Worm (Caenorhabditis elegans) whole organism, late embryonic: ENCODE data around the gene srh-20.
A peak's percentile ranks its signal among the peaks of the same experiment; 100 is the strongest.

ENCODE experiments used
- C08G9.2 ChIP-seq: sonication (generic microtip); optimal IDR thresholded peaks from 2 replicates; lab custom pipeline; 2016; ENCODE audit warnings: mild to moderate bottlenecking, missing genetic modification characterization, moderate library complexity, missing compliant biosample characterization
- F13H6.1 ChIP-seq: sonication (generic microtip); optimal IDR thresholded peaks from 2 replicates; lab custom pipeline; 2016; ENCODE audit warnings: missing genetic modification characterization, missing compliant biosample characterization
- K09A11.1 ChIP-seq: sonication (generic microtip); optimal IDR thresholded peaks from 2 replicates; lab custom pipeline; 2017; ENCODE audit warnings: antibody characterized with exemption, mild to moderate bottlenecking, missing genetic modification characterization, missing compliant biosample characterization; ENCODE audit not compliant: insufficient read depth
- ahr-1 ChIP-seq: sonication (generic microtip); optimal IDR thresholded peaks from 2 replicates; lab custom pipeline; 2016; ENCODE audit warnings: missing genetic modification characterization, missing compliant biosample characterization
- ama-1 ChIP-seq: fragments of 150-350 bp; optimal IDR thresholded peaks from 2 replicates; lab custom pipeline; 2014
- ceh-19 ChIP-seq: fragments of 200-800 bp; sonication (Bioruptor generic); optimal IDR thresholded peaks from 2 replicates; lab custom pipeline; 2018; ENCODE audit warnings: mild to moderate bottlenecking, missing genetic modification characterization, missing compliant biosample characterization
- ceh-2 ChIP-seq: sonication (generic microtip); optimal IDR thresholded peaks from 2 replicates; lab custom pipeline; 2016; ENCODE audit warnings: missing genotype, missing genetic modification characterization, missing compliant biosample characterization
- ceh-24 ChIP-seq: sonication (generic microtip); optimal IDR thresholded peaks from 2 replicates; lab custom pipeline; 2016; ENCODE audit warnings: mild to moderate bottlenecking, missing genetic modification characterization, missing compliant biosample characterization
- ceh-30 ChIP-seq: fragments of 150-350 bp; optimal IDR thresholded peaks from 2 replicates; lab custom pipeline; 2014; ENCODE audit warnings: missing biosample characterization, missing genetic modification characterization
- ceh-6 ChIP-seq: fragments of 200-800 bp; sonication (Bioruptor generic); optimal IDR thresholded peaks from 2 replicates; lab custom pipeline; 2018; ENCODE audit warnings: mild to moderate bottlenecking, missing genetic modification characterization, missing compliant biosample characterization
- elt-2 ChIP-seq: sonication (generic microtip); optimal IDR thresholded peaks from 2 replicates; lab custom pipeline; 2016; ENCODE audit warnings: missing genetic modification reagents, missing genetic modification characterization, missing compliant biosample characterization
- elt-4 ChIP-seq: sonication (generic microtip); optimal IDR thresholded peaks from 2 replicates; lab custom pipeline; 2016; ENCODE audit warnings: missing genetic modification characterization, missing compliant biosample characterization
- gmeb-2 ChIP-seq: sonication (generic microtip); optimal IDR thresholded peaks from 2 replicates; lab custom pipeline; 2016; ENCODE audit warnings: missing genetic modification characterization, inconsistent platforms, missing compliant biosample characterization
- hlh-13 ChIP-seq: fragments of 200-800 bp; sonication (Bioruptor generic); optimal IDR thresholded peaks from 2 replicates; lab custom pipeline; 2018; ENCODE audit warnings: mild to moderate bottlenecking, missing genetic modification characterization, missing compliant biosample characterization
- hlh-30 ChIP-seq: sonication (generic microtip); optimal IDR thresholded peaks from 2 replicates; lab custom pipeline; 2017; ENCODE audit warnings: antibody characterized with exemption, missing genetic modification characterization, missing compliant biosample characterization; ENCODE audit not compliant: insufficient read depth
- hlh-6 ChIP-seq: sonication (generic microtip); optimal IDR thresholded peaks from 2 replicates; lab custom pipeline; 2016; ENCODE audit warnings: missing genotype, missing genetic modification characterization, missing compliant biosample characterization
- mec-3 ChIP-seq: sonication (generic microtip); optimal IDR thresholded peaks from 2 replicates; lab custom pipeline; 2016; ENCODE audit warnings: borderline replicate concordance, missing genetic modification characterization, missing compliant biosample characterization
- nfya-1 ChIP-seq: sonication (generic microtip); optimal IDR thresholded peaks from 2 replicates; lab custom pipeline; 2017; ENCODE audit warnings: missing genetic modification characterization, mild to moderate bottlenecking, missing compliant biosample characterization, antibody characterized with exemption, moderate library complexity
- nhr-232 ChIP-seq: sonication (generic microtip); optimal IDR thresholded peaks from 2 replicates; lab custom pipeline; 2016; ENCODE audit warnings: missing genetic modification characterization, missing compliant biosample characterization
- pat-9 ChIP-seq: fragments of 200-800 bp; sonication (Bioruptor generic); optimal IDR thresholded peaks from 2 replicates; lab custom pipeline; 2018; ENCODE audit warnings: mild to moderate bottlenecking, missing genetic modification characterization, moderate library complexity, missing compliant biosample characterization
- pax-1 ChIP-seq: fragments of 150-350 bp; optimal IDR thresholded peaks from 2 replicates; lab custom pipeline; 2014; ENCODE audit warnings: missing biosample characterization, missing genetic modification characterization
- pqm-1 ChIP-seq: sonication (generic microtip); optimal IDR thresholded peaks from 2 replicates; lab custom pipeline; 2016; ENCODE audit warnings: missing genetic modification characterization, missing compliant biosample characterization
- ref-2 ChIP-seq: sonication (generic microtip); optimal IDR thresholded peaks from 2 replicates; lab custom pipeline; 2016; ENCODE audit warnings: missing genetic modification characterization, missing compliant biosample characterization
- sdc-2 ChIP-seq: sonication (generic microtip); optimal IDR thresholded peaks from 2 replicates; lab custom pipeline; 2016; ENCODE audit warnings: missing genotype, missing genetic modification characterization, missing compliant biosample characterization
- sox-2 ChIP-seq: fragments of 200-800 bp; sonication (Bioruptor generic); IDR thresholded peaks from 2 replicates; pipeline ENCODE4 v1.3.6; 2022; ENCODE audit warnings: missing genetic modification reagents, missing genetic modification characterization, missing compliant biosample characterization
- sox-4 ChIP-seq: sonication (generic microtip); optimal IDR thresholded peaks from 2 replicates; lab custom pipeline; 2017; ENCODE audit warnings: mild to moderate bottlenecking, missing genetic modification characterization, inconsistent platforms, missing compliant biosample characterization
- tbx-2 ChIP-seq: sonication (generic microtip); optimal IDR thresholded peaks from 2 replicates; lab custom pipeline; 2016; ENCODE audit warnings: missing genetic modification characterization, missing compliant biosample characterization
- ttx-3 ChIP-seq: sonication (generic microtip); optimal IDR thresholded peaks from 2 replicates; lab custom pipeline; 2016; ENCODE audit warnings: missing genetic modification reagents, missing genetic modification characterization, missing compliant biosample characterization
- unc-86 ChIP-seq: sonication (generic microtip); optimal IDR thresholded peaks from 2 replicates; lab custom pipeline; 2016; ENCODE audit warnings: missing genetic modification characterization, missing compliant biosample characterization

Gene srh-20

DNA sequence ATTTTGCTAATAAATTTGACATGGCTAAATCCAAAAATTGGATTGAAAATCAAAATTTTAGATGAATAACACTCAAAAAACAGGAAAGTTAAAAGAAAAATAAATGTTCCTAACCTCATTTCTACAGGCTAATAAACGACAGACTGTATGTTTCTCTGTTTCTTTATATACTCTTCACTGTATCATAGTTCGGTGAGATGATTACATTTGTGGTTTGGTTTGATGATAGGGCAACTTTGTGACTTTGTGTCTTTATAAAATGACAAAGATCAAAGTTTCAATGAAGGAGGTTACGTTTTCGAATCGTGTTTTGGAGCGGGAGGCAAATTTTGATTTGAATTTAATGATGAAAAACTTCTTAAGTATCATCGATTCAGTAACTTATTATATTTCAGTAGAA, 35.2 kb upstream of the srh-20 start, which contains the start of gene ugt-12:
TSS of gene ugt-12 (minus strand) at position 153 of the 400 bp plus-strand sequence.
- TF ChIP-seq pax-1 = no peak
- no peak for TF ChIP-seq ceh-2 (tag; lab: Kevin White, UChicago)
- TF ChIP-seq, all 69 proteins: peak for 0

DNA sequence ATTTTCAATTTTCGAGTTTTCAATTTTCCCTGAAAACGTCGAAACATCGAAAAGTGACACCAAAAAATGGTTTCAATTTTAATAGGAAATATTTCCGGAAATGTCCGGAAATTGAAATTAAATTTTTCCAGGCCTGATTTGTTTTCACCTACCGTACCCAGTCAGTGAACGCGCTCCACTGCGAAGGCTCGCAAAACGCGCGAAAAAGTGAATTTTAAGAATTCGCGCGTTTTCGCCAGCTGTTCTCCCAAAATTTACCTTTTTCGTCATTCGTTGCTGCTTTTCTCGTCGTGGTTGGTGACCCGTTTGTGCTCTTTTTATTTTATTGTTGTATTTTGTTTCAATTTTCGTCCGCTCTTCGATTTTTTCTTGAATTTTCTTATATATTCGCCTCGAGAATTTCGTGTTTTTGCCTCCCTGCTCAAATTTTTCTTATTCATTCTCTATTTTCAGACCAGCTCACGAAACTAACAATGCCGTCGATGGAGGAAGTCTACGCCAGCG, 34.7 kb upstream of the srh-20 start, which contains the start of gene T19H12.2:
TSS of gene T19H12.2 (plus strand) at position 454 of the 504 bp plus-strand sequence.
- TF ChIP-seq K09A11.1 (tag; lab: Kevin White, UChicago) (no peak), hlh-6 (tag; lab: Kevin White, UChicago) (no peak), nfya-1 (tag; lab: Kevin White, UChicago) (no peak), ceh-24 (tag; lab: Kevin White, UChicago) (no peak), F13H6.1 (tag; lab: Kevin White, UChicago) (no peak), ref-2 (tag; lab: Kevin White, UChicago) (no peak), unc-86 (tag; lab: Kevin White, UChicago) (no peak)

DNA sequence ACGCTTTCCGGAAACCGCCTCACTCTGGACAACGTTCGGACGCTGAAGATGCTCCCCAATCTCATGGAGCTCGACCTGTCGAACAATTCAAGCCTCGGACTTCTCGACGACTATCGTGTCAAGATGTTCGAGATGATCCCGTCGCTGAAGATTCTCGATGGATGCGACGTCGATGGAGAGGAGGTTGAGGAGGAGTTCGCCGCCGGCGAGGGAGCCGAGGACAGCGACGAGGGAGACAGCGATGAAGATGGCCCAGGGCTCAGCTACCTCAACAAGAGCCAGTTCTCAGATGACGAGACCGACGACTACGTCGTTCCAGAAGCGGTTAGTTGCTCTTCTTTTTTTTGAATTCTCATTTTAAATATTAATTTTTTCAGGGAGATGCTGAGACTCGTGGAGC, 33.9 kb upstream of the srh-20 start:
- TF ChIP-seq elt-2 (tag; lab: Kevin White, UChicago) = no peak
- TF ChIP-seq mec-3 (tag; lab: Kevin White, UChicago) = no peak
- TF ChIP-seq ceh-30 (tag; lab: Kevin White, UChicago) = no peak
- no peak for TF ChIP-seq pqm-1 (tag; lab: Kevin White, UChicago)
- no peak for TF ChIP-seq nhr-232 (tag; lab: Kevin White, UChicago)
- TF ChIP-seq gmeb-2 (tag; lab: Kevin White, UChicago) = no peak
- no peak for TF ChIP-seq hlh-30
- no peak for TF ChIP-seq ama-1 (lab: Kevin White, UChicago)
- TF ChIP-seq hlh-13 (GFP tag; lab: Kevin White, UChicago) = no peak
- TF ChIP-seq ttx-3 (tag; lab: Kevin White, UChicago) = no peak
- TF ChIP-seq pat-9 (tag; lab: Kevin White, UChicago) = no peak
- no peak for TF ChIP-seq ahr-1
- no peak for TF ChIP-seq ceh-19 (GFP tag; lab: Kevin White, UChicago)
- no peak for TF ChIP-seq tbx-2
- TF ChIP-seq, all 69 proteins: peak for 0

DNA sequence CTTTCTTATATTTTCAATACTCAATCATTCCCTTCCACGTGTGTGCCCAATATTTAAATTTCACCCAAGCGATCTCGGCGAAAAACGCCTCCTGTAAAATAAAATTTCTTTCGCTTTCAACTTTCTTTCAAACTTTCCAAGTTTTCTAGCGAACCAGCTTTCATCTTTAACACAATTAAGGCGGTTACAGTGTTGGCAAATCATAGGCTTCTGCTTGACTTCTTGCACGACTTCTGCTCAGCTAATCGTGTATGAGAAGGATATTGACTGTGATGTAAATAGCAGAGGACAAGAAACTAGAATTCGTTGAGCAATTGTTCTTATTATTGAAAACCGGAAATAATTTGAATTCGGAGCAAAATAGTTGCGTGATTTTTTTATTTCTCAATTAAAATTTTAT, 33.4 kb upstream of the srh-20 start:
- TF ChIP-seq F13H6.1 (tag; lab: Kevin White, UChicago) (no peak), sdc-2 (tag; lab: Kevin White, UChicago) (no peak), sox-2 (no peak), pqm-1 (tag; lab: Kevin White, UChicago) (no peak), elt-4 (tag; lab: Kevin White, UChicago) (no peak), C08G9.2 (tag; lab: Kevin White, UChicago) (no peak)
- TF ChIP-seq, all 69 proteins: peak for 0

DNA sequence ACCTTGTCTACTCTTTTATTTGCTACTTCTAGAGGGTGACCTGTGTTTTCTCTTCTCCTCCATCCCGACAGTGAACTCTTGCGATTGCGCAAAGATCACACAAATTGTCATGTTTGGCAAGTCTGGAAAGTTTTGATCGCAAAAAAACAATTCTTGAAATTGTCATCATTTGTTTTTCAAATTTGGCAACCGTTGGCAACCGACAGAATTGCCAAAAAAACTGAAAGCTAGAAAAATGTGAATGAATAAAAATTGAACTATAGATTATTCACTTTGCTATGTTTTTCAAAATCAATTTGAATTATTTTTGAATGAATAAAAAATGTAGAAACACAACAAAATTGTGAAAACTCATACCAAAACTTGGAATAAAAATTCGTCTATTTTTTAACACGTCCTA, 29.7 kb upstream of the srh-20 start, which contains the start of gene ugt-11:
TSS of gene ugt-11 (minus strand) at position 101 of the 400 bp plus-strand sequence.
- TF ChIP-seq nfya-1 (tag; lab: Kevin White, UChicago) (no peak), pat-9 (tag; lab: Kevin White, UChicago) (no peak), sdc-2 (tag; lab: Kevin White, UChicago) (no peak), ceh-24 (tag; lab: Kevin White, UChicago) (no peak), sox-4 (tag; lab: Kevin White, UChicago) (no peak)

DNA sequence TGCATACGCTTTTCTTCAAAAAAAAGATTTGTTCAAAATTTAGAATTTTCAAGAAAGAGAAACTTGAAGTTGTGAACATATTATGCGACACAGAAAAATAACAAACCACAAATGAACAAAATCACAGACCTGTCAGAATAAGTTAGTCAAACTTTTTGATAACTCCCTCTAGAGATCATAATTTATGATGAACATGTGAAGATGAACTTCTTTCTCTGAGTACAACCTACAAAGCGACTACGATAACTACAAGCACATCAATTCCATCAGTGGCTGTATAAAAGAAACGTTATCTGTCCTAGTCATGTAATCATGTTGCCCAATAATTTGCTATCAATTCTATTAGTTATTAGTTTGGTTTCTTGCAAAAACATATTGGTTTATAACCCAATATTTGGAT, 29.0 kb upstream of the srh-20 start, which contains the start of gene ugt-9:
TSS of gene ugt-9 (plus strand) at position 305 of the 400 bp plus-strand sequence.
- TF ChIP-seq pat-9 (tag; lab: Kevin White, UChicago) (no peak), ceh-6 (GFP tag; lab: Kevin White, UChicago) (no peak), elt-2 (tag; lab: Kevin White, UChicago) (peak; percentile 62)
